Worm (Caenorhabditis elegans) whole organism, young adult: Measurements from ENCODE around the gene srx-90.

Source experiments
- B0035.1 ChIP-seq: sonication (generic microtip); optimal IDR thresholded peaks from 2 replicates; lab custom pipeline; 2016; ENCODE audit warnings: missing genetic modification characterization, mild to moderate bottlenecking, missing compliant biosample characterization, missing genotype, missing genetic modification reagents
- B0261.1 ChIP-seq: sonication (generic microtip); optimal IDR thresholded peaks from 2 replicates; lab custom pipeline; 2016; ENCODE audit warnings: mild to moderate bottlenecking, missing genetic modification characterization, moderate library complexity, missing compliant biosample characterization
- F10E7.11 ChIP-seq: sonication (generic microtip); optimal IDR thresholded peaks from 2 replicates; lab custom pipeline; 2017; ENCODE audit warnings: mild to moderate bottlenecking, missing genetic modification characterization, moderate library complexity, missing compliant biosample characterization
- F22D6.2 ChIP-seq: sonication (generic microtip); optimal IDR thresholded peaks from 2 replicates; lab custom pipeline; 2016; ENCODE audit warnings: mild to moderate bottlenecking, missing genetic modification characterization, missing compliant biosample characterization
- F23B12.7 ChIP-seq: sonication (generic microtip); optimal IDR thresholded peaks from 2 replicates; lab custom pipeline; 2017; ENCODE audit warnings: missing genetic modification characterization, mild to moderate bottlenecking, missing compliant biosample characterization, antibody characterized with exemption, moderate library complexity; ENCODE audit not compliant: insufficient read depth
- F39B2.1 ChIP-seq: fragments of 200-800 bp; sonication (Bioruptor generic); IDR thresholded peaks from 2 replicates; pipeline ENCODE4 v1.3.6; 2022; ENCODE audit warnings: missing genetic modification reagents, missing genetic modification characterization, missing compliant biosample characterization
- F49E8.2 ChIP-seq: sonication (generic microtip); optimal IDR thresholded peaks from 3 replicates; lab custom pipeline; 2017; ENCODE audit warnings: missing genetic modification characterization, mild to moderate bottlenecking, missing compliant biosample characterization, antibody characterized with exemption, moderate library complexity; ENCODE audit not compliant: insufficient read depth
- akir-1 ChIP-seq: fragments of 200-800 bp; sonication (Bioruptor generic); optimal IDR thresholded peaks from 2 replicates; lab custom pipeline; 2018; ENCODE audit warnings: mild to moderate bottlenecking, missing genetic modification characterization, moderate library complexity, missing compliant biosample characterization
- ama-1 ChIP-seq, 3 experiments: fragments of 150-350 bp in 1 of 3; sonication (generic microtip) in 2 of 3; optimal IDR thresholded peaks; 2 replicates each; lab custom pipeline; 2014 to 2018; ENCODE audit warnings: missing biosample characterization in 2 of 3, missing genetic modification characterization in 2 of 3, missing genetic modification reagents in 2 of 3
- athp-1 ChIP-seq: sonication (generic microtip); optimal IDR thresholded peaks from 2 replicates; lab custom pipeline; 2017; ENCODE audit warnings: mild to moderate bottlenecking, missing genetic modification characterization, missing compliant biosample characterization
- bed-2 ChIP-seq: fragments of 200-800 bp; sonication (Bioruptor generic); IDR thresholded peaks from 2 replicates; pipeline ENCODE4 v1.3.6; 2022; ENCODE audit warnings: missing genetic modification reagents, missing genetic modification characterization, missing compliant biosample characterization
- cebp-2 ChIP-seq: fragments of 200-800 bp; sonication (Bioruptor generic); IDR thresholded peaks from 2 replicates; pipeline ENCODE4 v1.3.6; 2022; ENCODE audit warnings: missing genetic modification characterization, missing compliant biosample characterization
- ceh-58 ChIP-seq: fragments of 200-800 bp; sonication (Bioruptor generic); IDR thresholded peaks from 2 replicates; pipeline ENCODE4 v1.3.6; 2022; ENCODE audit warnings: missing genetic modification characterization, missing compliant biosample characterization
- ceh-79 ChIP-seq: sonication (generic microtip); optimal IDR thresholded peaks from 2 replicates; lab custom pipeline; 2017; ENCODE audit warnings: mild to moderate bottlenecking, missing genetic modification characterization, missing compliant biosample characterization
- die-1 ChIP-seq: sonication (generic microtip); optimal IDR thresholded peaks from 2 replicates; lab custom pipeline; 2016; ENCODE audit warnings: missing genotype, mild to moderate bottlenecking, missing genetic modification characterization, missing compliant biosample characterization
- dox-1 ChIP-seq: fragments of 200-800 bp; sonication (Bioruptor generic); IDR thresholded peaks from 2 replicates; pipeline ENCODE4 v1.3.6; 2022; ENCODE audit warnings: missing genetic modification reagents, missing genetic modification characterization, missing compliant biosample characterization
- efl-1 ChIP-seq: fragments of 150-350 bp; optimal IDR thresholded peaks from 2 replicates; lab custom pipeline; 2014; ENCODE audit warnings: missing biosample characterization, missing genetic modification reagents, missing genetic modification characterization
- egl-44 ChIP-seq: fragments of 200-800 bp; sonication (Bioruptor generic); IDR thresholded peaks from 2 replicates; pipeline ENCODE4 v1.3.6; 2022; ENCODE audit warnings: missing genetic modification reagents, missing genetic modification characterization, missing compliant biosample characterization
- egrh-3 ChIP-seq: fragments of 200-800 bp; sonication (Bioruptor generic); IDR thresholded peaks from 2 replicates; pipeline ENCODE4 v1.3.6; 2022; ENCODE audit warnings: missing genetic modification reagents, missing genetic modification characterization, missing compliant biosample characterization
- ekl-4 ChIP-seq: fragments of 200-800 bp; sonication (Bioruptor generic); IDR thresholded peaks from 2 replicates; pipeline ENCODE4 v1.3.6; 2022; ENCODE audit warnings: missing genetic modification reagents, missing genetic modification characterization, missing compliant biosample characterization
- fkh-3 ChIP-seq: sonication (generic microtip); optimal IDR thresholded peaks from 2 replicates; lab custom pipeline; 2016; ENCODE audit warnings: mild to moderate bottlenecking, missing genetic modification characterization, missing compliant biosample characterization
- gei-17 ChIP-seq: fragments of 200-800 bp; sonication (Bioruptor generic); optimal IDR thresholded peaks from 2 replicates; lab custom pipeline; 2018; ENCODE audit warnings: mild to moderate bottlenecking, missing genetic modification characterization, missing compliant biosample characterization
- him-1 ChIP-seq: sonication (generic microtip); optimal IDR thresholded peaks from 2 replicates; lab custom pipeline; 2016; ENCODE audit warnings: missing genotype, missing genetic modification reagents, missing genetic modification characterization, missing compliant biosample characterization
- hmg-1.2 ChIP-seq: fragments of 200-800 bp; sonication (Bioruptor generic); IDR thresholded peaks from 2 replicates; pipeline ENCODE4 v1.3.6; 2022; ENCODE audit warnings: missing genetic modification reagents, missing genetic modification characterization, missing compliant biosample characterization
- hsf-1 ChIP-seq: fragments of 200-800 bp; sonication (Bioruptor generic); IDR thresholded peaks from 2 replicates; pipeline ENCODE4 v1.3.6; 2022; ENCODE audit warnings: missing genetic modification reagents, missing genetic modification characterization, missing compliant biosample characterization
- lin-26 ChIP-seq: fragments of 200-800 bp; sonication (Bioruptor generic); IDR thresholded peaks from 2 replicates; pipeline ENCODE4 v1.3.6; 2022; ENCODE audit warnings: missing genetic modification reagents, missing genetic modification characterization, missing compliant biosample characterization
- lir-1 ChIP-seq: fragments of 200-800 bp; sonication (Bioruptor generic); conservative IDR thresholded peaks from 2 replicates; pipeline ENCODE4 v1.3.6; 2022; ENCODE audit warnings: missing genetic modification reagents, missing genetic modification characterization, missing compliant biosample characterization
- madf-3 ChIP-seq: fragments of 200-800 bp; sonication (Bioruptor generic); IDR thresholded peaks from 2 replicates; pipeline ENCODE4 v1.3.6; 2022; ENCODE audit warnings: missing genetic modification reagents, missing genetic modification characterization, missing compliant biosample characterization
- madf-6 ChIP-seq: fragments of 200-800 bp; sonication (Bioruptor generic); IDR thresholded peaks from 2 replicates; pipeline ENCODE4 v1.3.6; 2022; ENCODE audit warnings: missing genetic modification reagents, missing genetic modification characterization, missing compliant biosample characterization
- mes-4 ChIP-seq: sonication (generic microtip); optimal IDR thresholded peaks from 2 replicates; lab custom pipeline; 2016; ENCODE audit warnings: missing genotype, missing genetic modification characterization, missing compliant biosample characterization
- nfya-1 ChIP-seq: sonication (generic microtip); optimal IDR thresholded peaks from 2 replicates; lab custom pipeline; 2017; ENCODE audit warnings: antibody characterized with exemption, missing compliant biosample characterization, missing genetic modification characterization, borderline replicate concordance; ENCODE audit not compliant: insufficient read depth
- nfya-2 ChIP-seq: fragments of 200-800 bp; sonication (Bioruptor generic); IDR thresholded peaks from 2 replicates; pipeline ENCODE4 v1.3.6; 2022; ENCODE audit warnings: missing genetic modification reagents, missing genetic modification characterization, missing compliant biosample characterization
- nhr-120 ChIP-seq: fragments of 200-800 bp; sonication (Bioruptor generic); IDR thresholded peaks from 2 replicates; pipeline ENCODE4 v1.3.6; 2022; ENCODE audit warnings: missing genetic modification characterization, missing compliant biosample characterization
- nhr-27 ChIP-seq: fragments of 200-800 bp; sonication (Bioruptor generic); optimal IDR thresholded peaks from 2 replicates; lab custom pipeline; 2018; ENCODE audit warnings: mild to moderate bottlenecking, missing genetic modification characterization, moderate library complexity, missing compliant biosample characterization
- nhr-80 ChIP-seq: sonication (generic microtip); optimal IDR thresholded peaks from 2 replicates; lab custom pipeline; 2016; ENCODE audit warnings: missing genetic modification characterization, missing compliant biosample characterization
- nhr-90 ChIP-seq: sonication (generic microtip); optimal IDR thresholded peaks from 2 replicates; lab custom pipeline; 2016; ENCODE audit warnings: missing genotype, mild to moderate bottlenecking, missing genetic modification characterization, missing compliant biosample characterization
- pbrm-1 ChIP-seq: fragments of 200-800 bp; sonication (Bioruptor generic); IDR thresholded peaks from 2 replicates; pipeline ENCODE4 v1.3.6; 2022; ENCODE audit warnings: missing genetic modification reagents, missing genetic modification characterization, missing compliant biosample characterization
- rcor-1 ChIP-seq: fragments of 200-800 bp; sonication (Bioruptor generic); IDR thresholded peaks from 2 replicates; pipeline ENCODE4 v1.3.6; 2022; ENCODE audit warnings: missing genetic modification reagents, missing genetic modification characterization, missing compliant biosample characterization
- rec-8 ChIP-seq, 2 experiments: sonication (generic microtip); optimal IDR thresholded peaks; 2 replicates each; lab custom pipeline; 2016; ENCODE audit warnings: mild to moderate bottlenecking in 2 of 2, missing genetic modification characterization in 2 of 2, missing genetic modification reagents in 2 of 2, missing genotype in 2 of 2, missing biosample characterization in 1 of 2, missing compliant biosample characterization in 1 of 2, moderate library complexity in 1 of 2
- snpc-1.1 ChIP-seq: sonication (generic microtip); optimal IDR thresholded peaks from 2 replicates; lab custom pipeline; 2017; ENCODE audit warnings: missing genetic modification characterization, mild to moderate bottlenecking, missing compliant biosample characterization, antibody characterized with exemption, moderate library complexity, missing genotype, missing genetic modification reagents; ENCODE audit not compliant: insufficient read depth
- snpc-1.3 ChIP-seq: sonication (generic microtip); optimal IDR thresholded peaks from 2 replicates; lab custom pipeline; 2017; ENCODE audit warnings: missing genetic modification characterization, mild to moderate bottlenecking, missing compliant biosample characterization, antibody characterized with exemption, moderate library complexity, missing genotype, missing genetic modification reagents; ENCODE audit not compliant: insufficient read depth
- tbp1 ChIP-seq: fragments of 200-800 bp; sonication (Bioruptor generic); optimal IDR thresholded peaks from 2 replicates; lab custom pipeline; 2018; ENCODE audit warnings: mild to moderate bottlenecking, missing genetic modification characterization, missing compliant biosample characterization
- tbx-9 ChIP-seq: sonication (generic microtip); optimal IDR thresholded peaks from 2 replicates; lab custom pipeline; 2016; ENCODE audit warnings: borderline replicate concordance, missing genetic modification characterization, inconsistent platforms, missing compliant biosample characterization
- unc-130 ChIP-seq: sonication (generic microtip); optimal IDR thresholded peaks from 2 replicates; lab custom pipeline; 2016; ENCODE audit warnings: missing genetic modification reagents, missing genetic modification characterization, missing compliant biosample characterization
- ztf-18 ChIP-seq: sonication (generic microtip); optimal IDR thresholded peaks from 2 replicates; lab custom pipeline; 2016; ENCODE audit warnings: missing genotype, mild to moderate bottlenecking, missing genetic modification characterization, missing compliant biosample characterization

srx-90 gene

DNA sequence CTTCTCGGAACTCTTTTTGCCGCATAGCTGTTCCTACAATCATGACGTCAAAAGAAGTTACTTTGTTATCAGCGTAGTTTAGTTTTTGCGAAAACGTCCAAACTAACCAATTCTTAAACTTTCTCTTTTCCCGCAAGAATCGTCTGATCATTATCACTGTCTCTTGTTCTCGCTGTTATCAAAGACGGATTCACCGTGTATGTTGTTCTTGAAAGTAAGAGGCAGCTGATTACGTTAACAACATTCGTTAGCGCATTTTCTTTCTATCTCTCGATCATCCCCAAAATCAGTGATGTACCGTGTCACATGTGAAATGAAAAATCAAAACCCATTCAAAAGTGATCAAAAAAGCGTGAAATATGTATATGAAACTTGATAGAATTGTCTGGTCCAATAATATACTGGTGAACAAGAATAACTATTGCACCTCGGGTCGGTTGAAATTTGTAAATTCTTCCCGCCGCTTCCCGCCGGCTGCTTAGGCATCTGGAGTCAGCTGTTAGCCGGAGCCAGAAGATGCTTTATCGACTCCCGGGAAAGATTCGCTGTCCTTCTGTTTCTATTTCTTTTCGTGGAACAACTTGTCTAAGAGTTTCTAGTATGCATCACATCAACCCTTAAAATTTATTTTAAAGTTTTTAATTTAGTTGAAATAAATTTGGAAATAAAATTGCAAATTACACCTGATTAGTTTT, 46.3 kb upstream of the srx-90 start (continued):
- TF ChIP-seq madf-3 (GFP tag; lab: Robert Waterston, UW) (no peak), nhr-27 (tag; lab: Kevin White, UChicago) (no peak), gei-17 (GFP tag; lab: Kevin White, UChicago) (no peak), nhr-90 (tag; lab: Kevin White, UChicago) (no peak), egrh-3 (GFP tag; lab: Robert Waterston, UW) (no peak), nhr-80 (tag; lab: Kevin White, UChicago) (peak; percentile 85), bed-2 (no peak), rcor-1 (GFP tag; lab: Robert Waterston, UW) (peak; percentile 14; the same call in 1 of the 2 replicates), him-1 (tag; lab: Kevin White, UChicago) (no peak), akir-1 (GFP tag; lab: Kevin White, UChicago) (no peak), athp-1 (tag; lab: Kevin White, UChicago) (no peak), ceh-79 (no peak), F49E8.2 (tag; lab: Kevin White, UChicago) (no peak), pbrm-1 (GFP tag; lab: Robert Waterston, UW) (no peak), tbp1 (GFP tag; lab: Kevin White, UChicago) (no peak), ztf-18 (no peak)

DNA sequence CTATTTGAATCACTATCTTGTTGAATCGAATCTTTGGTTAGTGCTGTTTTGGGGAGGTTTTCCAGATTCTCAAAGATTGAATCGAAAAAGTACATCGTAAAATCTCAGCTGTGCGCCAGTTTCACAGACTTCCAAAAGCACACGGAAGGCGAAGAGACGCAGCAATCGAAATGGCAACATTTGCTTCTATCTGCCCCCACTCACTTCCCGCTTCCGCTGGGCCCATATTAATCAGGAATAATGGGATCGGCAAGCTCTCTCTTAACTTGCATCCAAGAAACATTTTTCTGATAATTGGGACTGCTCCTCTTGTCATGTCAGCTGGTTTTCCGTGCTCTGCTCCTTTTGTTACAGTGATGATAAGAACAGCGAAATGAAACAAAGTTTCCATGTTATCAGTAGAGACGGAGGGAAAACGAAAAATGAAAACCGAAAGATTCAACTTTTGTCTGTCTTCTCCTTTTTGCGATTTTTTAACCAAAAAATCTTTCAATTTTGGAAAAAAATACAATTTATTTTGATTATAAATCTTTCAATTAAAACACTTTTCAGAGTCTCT, 45.3 kb upstream of the srx-90 start:
- TF ChIP-seq hsf-1 (no peak), snpc-1.1 (tag; lab: Kevin White, UChicago) (no peak), rec-8 (tag; optimal IDR thresholded peaks at IDR 0.05; lab: Kevin White, UChicago) (no peak), die-1 (no peak), F22D6.2 (tag; lab: Kevin White, UChicago) (no peak), unc-130 (GFP tag; lab: Kevin White, UChicago) (no peak), dox-1 (GFP tag; lab: Robert Waterston, UW) (peak; percentile 33; the same call in 1 of the 2 replicates), ztf-18 (no peak), lin-26 (no peak), mes-4 (tag; lab: Kevin White, UChicago) (no peak), lir-1 (GFP tag; lab: Robert Waterston, UW) (no peak), hmg-1.2 (peak; percentile 16; the same call in 1 of the 2 replicates), ekl-4 (GFP tag; lab: Robert Waterston, UW) (no peak), pbrm-1 (GFP tag; lab: Robert Waterston, UW) (no peak), fkh-3 (tag; lab: Kevin White, UChicago) (no peak), ama-1 (optimal IDR thresholded peaks at IDR 0.05; lab: Kevin White, UChicago) (no peak), ama-1 (GFP tag; optimal IDR thresholded peaks at IDR 0.05; lab: Kevin White, UChicago) (no peak), B0261.1 (no peak), madf-3 (GFP tag; lab: Robert Waterston, UW) (no peak), F39B2.1 (GFP tag; lab: Robert Waterston, UW) (no peak), egl-44 (GFP tag; lab: Robert Waterston, UW) (no peak), tbx-9 (tag; lab: Kevin White, UChicago) (no peak), nhr-80 (tag; lab: Kevin White, UChicago) (peak; percentile 86), cebp-2 (no peak), efl-1 (GFP tag; lab: Kevin White, UChicago) (no peak), F10E7.11 (tag; lab: Kevin White, UChicago) (no peak), nfya-1 (tag; lab: Kevin White, UChicago) (no peak), ceh-58 (no peak), F23B12.7 (tag; lab: Kevin White, UChicago) (no peak), snpc-1.3 (no peak), nfya-2 (GFP tag; lab: Robert Waterston, UW) (no peak), B0035.1 (no peak), nhr-120 (GFP tag; lab: Robert Waterston, UW) (no peak), madf-6 (GFP tag; lab: Robert Waterston, UW) (no peak)
